Fruit fly (Drosophila melanogaster) whole organism, wandering third instar larva: ENCODE data around the gene Mur29B.

Source experiments
- Abd-B ChIP-seq: fragments of >200 bp; optimal IDR thresholded peaks from 2 replicates; lab custom pipeline; 2017; ENCODE audit warnings: missing biosample characterization, missing genetic modification characterization
- Dfd ChIP-seq: fragments of >200 bp; optimal IDR thresholded peaks from 2 replicates; lab custom pipeline; 2017; ENCODE audit warnings: missing biosample characterization, missing genetic modification characterization
- Jra ChIP-seq: sonication (Bioruptor generic); optimal IDR thresholded peaks from 2 replicates; lab custom pipeline; 2016; ENCODE audit warnings: missing biosample characterization, missing genetic modification characterization
- fru ChIP-seq: fragments of 200-800 bp; sonication (Bioruptor generic); optimal IDR thresholded peaks from 3 replicates; lab custom pipeline; 2016; ENCODE audit warnings: missing biosample characterization, mild to moderate bottlenecking, missing genetic modification characterization
- jim ChIP-seq: fragments of 175-275, 200-325 bp; sonication (Bioruptor generic); optimal IDR thresholded peaks from 2 replicates; lab custom pipeline; 2016; ENCODE audit warnings: missing biosample characterization, mild to moderate bottlenecking, missing genetic modification characterization
- pan ChIP-seq: fragments of >200 bp; optimal IDR thresholded peaks from 2 replicates; lab custom pipeline; 2017
- psq ChIP-seq: fragments of 200-800 bp; sonication (Bioruptor generic); optimal IDR thresholded peaks from 3 replicates; lab custom pipeline; 2017; ENCODE audit warnings: missing biosample characterization, mild to moderate bottlenecking, missing genetic modification characterization, moderate library complexity
- sage ChIP-seq: fragments of 200-800 bp; sonication (Bioruptor generic); optimal IDR thresholded peaks from 2 replicates; lab custom pipeline; 2016; ENCODE audit warnings: missing biosample characterization, mild to moderate bottlenecking, missing genetic modification characterization
- woc ChIP-seq: sonication (Bioruptor generic); optimal IDR thresholded peaks from 2 replicates; lab custom pipeline; 2016; ENCODE audit warnings: missing biosample characterization, mild to moderate bottlenecking, missing genetic modification characterization

DNA sequence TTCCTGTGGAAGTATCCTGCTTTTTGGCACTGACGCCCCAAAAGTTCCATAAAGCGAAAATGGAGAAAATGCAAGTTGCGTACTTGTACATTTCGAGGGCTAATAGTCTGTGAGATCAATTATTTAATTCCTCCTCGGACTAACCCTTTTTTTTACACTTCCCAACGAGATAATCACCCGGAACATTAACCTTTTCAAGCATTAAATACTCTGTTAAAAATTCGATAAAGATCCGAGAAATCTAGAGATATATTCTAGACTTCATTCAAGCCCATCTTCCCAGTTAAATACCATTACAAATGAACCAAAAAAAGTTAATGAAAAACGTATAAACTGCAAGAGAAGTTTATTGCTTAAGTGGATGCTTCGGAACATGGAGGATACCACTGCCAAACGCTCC lies 42.2 kb downstream of the Mur29B start, which contains the start of gene lectin-29Ca:
- TF ChIP-seq Abd-B (no peak), Jra (no peak), sage (GFP tag; lab: Kevin White, UChicago) (no peak), pan (lab: Kevin White, UChicago) (no peak), jim (GFP tag; lab: Kevin White, UChicago) (no peak), woc (GFP tag; lab: Kevin White, UChicago) (no peak), psq (no peak), fru (GFP tag; lab: Kevin White, UChicago) (no peak), Dfd (GFP tag; lab: Kevin White, UChicago) (no peak)
